Worm (Caenorhabditis elegans) whole organism, young adult: ENCODE measurements around the gene tpst-1.

Experiments used
- B0035.1 ChIP-seq: sonication (generic microtip); optimal IDR thresholded peaks from 2 replicates; lab custom pipeline; 2016; ENCODE audit warnings: missing genetic modification characterization, mild to moderate bottlenecking, missing compliant biosample characterization, missing genotype, missing genetic modification reagents
- D2030.7 ChIP-seq: fragments of 200-800 bp; sonication (Bioruptor generic); IDR thresholded peaks from 2 replicates; pipeline ENCODE4 v1.3.6; 2022; ENCODE audit warnings: missing genetic modification reagents, missing genetic modification characterization, missing compliant biosample characterization
- F23B12.7 ChIP-seq: sonication (generic microtip); optimal IDR thresholded peaks from 2 replicates; lab custom pipeline; 2017; ENCODE audit warnings: missing genetic modification characterization, mild to moderate bottlenecking, missing compliant biosample characterization, antibody characterized with exemption, moderate library complexity; ENCODE audit not compliant: insufficient read depth
- F49E8.2 ChIP-seq: sonication (generic microtip); optimal IDR thresholded peaks from 3 replicates; lab custom pipeline; 2017; ENCODE audit warnings: missing genetic modification characterization, mild to moderate bottlenecking, missing compliant biosample characterization, antibody characterized with exemption, moderate library complexity; ENCODE audit not compliant: insufficient read depth
- F55B11.4 ChIP-seq: sonication (generic microtip); optimal IDR thresholded peaks from 2 replicates; lab custom pipeline; 2016; ENCODE audit warnings: missing compliant biosample characterization, missing genetic modification characterization, borderline replicate concordance; ENCODE audit not compliant: insufficient read depth
- F57A8.1 ChIP-seq: fragments of 200-800 bp; sonication (Bioruptor generic); optimal IDR thresholded peaks from 2 replicates; lab custom pipeline; 2018; ENCODE audit warnings: mild to moderate bottlenecking, missing genetic modification characterization, moderate library complexity, missing compliant biosample characterization
- F57C9.4 ChIP-seq: sonication (generic microtip); optimal IDR thresholded peaks from 2 replicates; lab custom pipeline; 2017; ENCODE audit warnings: mild to moderate bottlenecking, missing genetic modification characterization, missing compliant biosample characterization
- K12H6.12 ChIP-seq: fragments of 200-800 bp; sonication (Bioruptor generic); optimal IDR thresholded peaks from 2 replicates; lab custom pipeline; 2018; ENCODE audit warnings: mild to moderate bottlenecking, missing genetic modification characterization, missing compliant biosample characterization
- Y95B8A.8 ChIP-seq: fragments of 200-800 bp; sonication (Bioruptor generic); IDR thresholded peaks from 2 replicates; pipeline ENCODE4 v1.3.6; 2022; ENCODE audit warnings: missing genetic modification reagents, missing genetic modification characterization, missing compliant biosample characterization
- akir-1 ChIP-seq: fragments of 200-800 bp; sonication (Bioruptor generic); optimal IDR thresholded peaks from 2 replicates; lab custom pipeline; 2018; ENCODE audit warnings: mild to moderate bottlenecking, missing genetic modification characterization, moderate library complexity, missing compliant biosample characterization
- aptf-2 ChIP-seq: fragments of 200-800 bp; sonication (Bioruptor generic); conservative IDR thresholded peaks from 2 replicates; pipeline ENCODE4 v1.3.6; 2022; ENCODE audit warnings: missing genetic modification reagents, missing genetic modification characterization, missing compliant biosample characterization
- athp-1 ChIP-seq: sonication (generic microtip); optimal IDR thresholded peaks from 2 replicates; lab custom pipeline; 2017; ENCODE audit warnings: mild to moderate bottlenecking, missing genetic modification characterization, missing compliant biosample characterization
- attf-5 ChIP-seq: fragments of 200-800 bp; sonication (Bioruptor generic); optimal IDR thresholded peaks from 2 replicates; lab custom pipeline; 2018; ENCODE audit warnings: mild to moderate bottlenecking, missing genetic modification characterization, missing compliant biosample characterization
- attf-6 ChIP-seq: fragments of 200-800 bp; sonication (Bioruptor generic); IDR thresholded peaks from 2 replicates; pipeline ENCODE4 v1.3.6; 2022; ENCODE audit warnings: missing genetic modification reagents, missing genetic modification characterization, missing compliant biosample characterization
- cebp-1 ChIP-seq, 2 experiments: fragments of 200-800 bp in 1 of 2; sonication (Bioruptor generic) in 1 of 2; sonication (generic microtip) in 1 of 2; IDR thresholded peaks in 1 of 2; optimal IDR thresholded peaks in 1 of 2; 2 replicates each; pipeline versions ENCODE4 v1.3.6 to Lab custom; 2017 to 2022; ENCODE audit warnings: missing compliant biosample characterization in 2 of 2, missing genetic modification characterization in 2 of 2, mild to moderate bottlenecking in 1 of 2, missing genetic modification reagents in 1 of 2, moderate library complexity in 1 of 2
- ceh-27 ChIP-seq: fragments of 200-800 bp; sonication (Bioruptor generic); optimal IDR thresholded peaks from 2 replicates; lab custom pipeline; 2018; ENCODE audit warnings: mild to moderate bottlenecking, missing genetic modification characterization, moderate library complexity, missing compliant biosample characterization
- ceh-40 ChIP-seq: fragments of 200-800 bp; sonication (Bioruptor generic); IDR thresholded peaks from 2 replicates; pipeline ENCODE4 v1.3.6; 2022; ENCODE audit warnings: missing genetic modification characterization, missing compliant biosample characterization
- dpl-1 ChIP-seq: fragments of 150-350 bp; optimal IDR thresholded peaks from 2 replicates; lab custom pipeline; 2014; ENCODE audit warnings: missing biosample characterization, missing genetic modification reagents, missing genetic modification characterization
- efl-1 ChIP-seq: fragments of 150-350 bp; optimal IDR thresholded peaks from 2 replicates; lab custom pipeline; 2014; ENCODE audit warnings: missing biosample characterization, missing genetic modification reagents, missing genetic modification characterization
- egl-18 ChIP-seq: fragments of 200-800 bp; sonication (Bioruptor generic); IDR thresholded peaks from 2 replicates; pipeline ENCODE4 v1.3.6; 2022; ENCODE audit warnings: missing genetic modification reagents, missing genetic modification characterization, missing compliant biosample characterization
- him-1 ChIP-seq: sonication (generic microtip); optimal IDR thresholded peaks from 2 replicates; lab custom pipeline; 2016; ENCODE audit warnings: missing genotype, missing genetic modification reagents, missing genetic modification characterization, missing compliant biosample characterization
- lin-35 ChIP-seq, 3 experiments: fragments of 150-350 bp in 2 of 3; sonication (generic microtip) in 1 of 3; optimal IDR thresholded peaks; 2 replicates each; lab custom pipeline; 2014 to 2018; ENCODE audit warnings: missing biosample characterization in 3 of 3, missing genetic modification characterization in 3 of 3, missing genetic modification reagents in 3 of 3
- lin-54 ChIP-seq: fragments of 200-800 bp; sonication (Bioruptor generic); optimal IDR thresholded peaks from 2 replicates; lab custom pipeline; 2018; ENCODE audit warnings: mild to moderate bottlenecking, missing genetic modification characterization, missing compliant biosample characterization
- madf-3 ChIP-seq: fragments of 200-800 bp; sonication (Bioruptor generic); IDR thresholded peaks from 2 replicates; pipeline ENCODE4 v1.3.6; 2022; ENCODE audit warnings: missing genetic modification reagents, missing genetic modification characterization, missing compliant biosample characterization
- mcd-1 ChIP-seq: fragments of 200-800 bp; sonication (Bioruptor generic); IDR thresholded peaks from 2 replicates; pipeline ENCODE4 v1.3.6; 2022; ENCODE audit warnings: missing genetic modification reagents, missing genetic modification characterization, missing compliant biosample characterization
- mel-28 ChIP-seq: sonication (generic microtip); optimal IDR thresholded peaks from 2 replicates; lab custom pipeline; 2016; ENCODE audit warnings: borderline replicate concordance, mild to moderate bottlenecking, missing genetic modification characterization, missing compliant biosample characterization
- nhr-120 ChIP-seq: fragments of 200-800 bp; sonication (Bioruptor generic); IDR thresholded peaks from 2 replicates; pipeline ENCODE4 v1.3.6; 2022; ENCODE audit warnings: missing genetic modification characterization, missing compliant biosample characterization
- nhr-27 ChIP-seq: fragments of 200-800 bp; sonication (Bioruptor generic); optimal IDR thresholded peaks from 2 replicates; lab custom pipeline; 2018; ENCODE audit warnings: mild to moderate bottlenecking, missing genetic modification characterization, moderate library complexity, missing compliant biosample characterization
- sea-2 ChIP-seq: fragments of 200-800 bp; sonication (Bioruptor generic); IDR thresholded peaks from 2 replicates; pipeline ENCODE4 v1.3.6; 2022; ENCODE audit warnings: missing genetic modification characterization, missing compliant biosample characterization
- snpc-3.4 ChIP-seq: sonication (generic microtip); optimal IDR thresholded peaks from 2 replicates; lab custom pipeline; 2017; ENCODE audit warnings: missing genetic modification characterization, mild to moderate bottlenecking, missing compliant biosample characterization, antibody characterized with exemption, moderate library complexity, missing genotype, missing genetic modification reagents
- snpc-4 ChIP-seq, 5 experiments: fragments of 150-350 bp in 1 of 5; sonication (generic microtip) in 4 of 5; optimal IDR thresholded peaks; 2 replicates each; lab custom pipeline; 2014 to 2018; ENCODE audit warnings: missing genetic modification characterization in 5 of 5, missing biosample characterization in 3 of 5, antibody characterized with exemption in 2 of 5, mild to moderate bottlenecking in 2 of 5, missing compliant biosample characterization in 2 of 5, missing genotype in 2 of 5, moderate library complexity in 2 of 5, missing genetic modification reagents in 1 of 5
- tbx-9 ChIP-seq: sonication (generic microtip); optimal IDR thresholded peaks from 2 replicates; lab custom pipeline; 2016; ENCODE audit warnings: borderline replicate concordance, missing genetic modification characterization, inconsistent platforms, missing compliant biosample characterization

The tpst-1 gene

ce11 chrIII:12662186-12662585, at the start of gene tpst-1:
Gene tpst-1 (minus strand): TSS chrIII:12662286.
- TF ChIP-seq F57A8.1 (GFP tag; lab: Kevin White, UChicago) (no peak), snpc-3.4 (tag; lab: Kevin White, UChicago) (no peak), F23B12.7 (tag; lab: Kevin White, UChicago) (no peak), attf-5 (no peak), snpc-4 (GFP tag; optimal IDR thresholded peaks at IDR 0.05; lab: Kevin White, UChicago) (no peak), snpc-4 (tag; optimal IDR thresholded peaks at IDR 0.05; lab: Kevin White, UChicago) (no peak), ceh-27 (no peak), lin-54 (no peak), ceh-40 (GFP tag; lab: Robert Waterston, UW) (no peak), K12H6.12 (tag; lab: Kevin White, UChicago) (no peak), nhr-27 (no peak), him-1 (tag; lab: Kevin White, UChicago) (no peak), B0035.1 (tag; lab: Kevin White, UChicago) (no peak), tbx-9 (tag; lab: Kevin White, UChicago) (no peak), sea-2 (GFP tag; lab: Robert Waterston, UW) (no peak), akir-1 (GFP tag; lab: Kevin White, UChicago) (no peak), D2030.7 (GFP tag; lab: Robert Waterston, UW) (no peak)

- TF ChIP-seq efl-1 (GFP tag; lab: Kevin White, UChicago) = no peak
- no peak for TF ChIP-seq F55B11.4 (tag; lab: Kevin White, UChicago)
- no peak for TF ChIP-seq F49E8.2 (tag; lab: Kevin White, UChicago)
- TF ChIP-seq F23B12.7 (tag; lab: Kevin White, UChicago) = no peak
- TF ChIP-seq egl-18 = no peak
- no peak for TF ChIP-seq aptf-2
- no peak for TF ChIP-seq tbx-9 (tag; lab: Kevin White, UChicago)
- TF ChIP-seq mel-28 (tag; lab: Kevin White, UChicago) = no peak
Observed at ce11 chrIII:12711682-12712081, 49.6 kb upstream of the tpst-1 start.

ce11 chrIII:12711217-12711616, 49.1 kb upstream of the tpst-1 start, which contains the start of gene hut-1:
Gene hut-1 (plus strand): TSS chrIII:12711560.
- 0 out of 2 replicates have a peak, but pooled peaks have one; percentile 6 for TF ChIP-seq mcd-1 (GFP tag; lab: Robert Waterston, UW)
- peak; percentile 24 for TF ChIP-seq ceh-27
- peak in 1 of 3 experiments; percentile 12 for TF ChIP-seq lin-35 (GFP tag; optimal IDR thresholded peaks at IDR 0.05; lab: Kevin White, UChicago)
- no peak for TF ChIP-seq Y95B8A.8
- TF ChIP-seq dpl-1 (GFP tag; lab: Kevin White, UChicago) = peak; percentile 9
- TF ChIP-seq athp-1 (tag; lab: Kevin White, UChicago) = no peak
- no peak for TF ChIP-seq attf-6 (GFP tag; lab: Robert Waterston, UW)
- TF ChIP-seq F57C9.4 (tag; lab: Kevin White, UChicago) = no peak
- no peak for TF ChIP-seq cebp-1 (GFP tag; IDR thresholded peaks at IDR 0.05; lab: Robert Waterston, UW)
- TF ChIP-seq cebp-1 (tag; optimal IDR thresholded peaks at IDR 0.05; lab: Kevin White, UChicago) = peak; percentile 26
- TF ChIP-seq lin-54 = peak; percentile 14
- TF ChIP-seq nhr-120 = no peak
- TF ChIP-seq, all 124 proteins: peak for 6

ce11 chrIII:12703237-12703636, 41.2 kb upstream of the tpst-1 start:
- TF ChIP-seq madf-3 (GFP tag; lab: Robert Waterston, UW) = no peak
- TF ChIP-seq, all 124 proteins: peak for 0
